Worm (Caenorhabditis elegans): ENCODE data around the gene Y47D3A.14.
A peak's percentile ranks its signal among the peaks of the same experiment; 100 is the strongest.

Gene Y47D3A.14

ce11 chrIII:11200879-11201518, 35.7 kb downstream of the Y47D3A.14 start:
- TF ChIP-seq dsc-1 (tag; optimal IDR thresholded peaks at IDR 0.05) (no peak), nhr-28 (tag; optimal IDR thresholded peaks at IDR 0.05) (no peak), irx-1 (tag; optimal IDR thresholded peaks at IDR 0.05) (no peak), aly-2 (tag; optimal IDR thresholded peaks at IDR 0.05) (no peak), sptf-1 (tag; optimal IDR thresholded peaks at IDR 0.05) (no peak), lin-13 (GFP tag; optimal IDR thresholded peaks at IDR 0.05) (no peak), isw-1 (GFP tag; IDR thresholded peaks at IDR 0.05) (no peak), tbx-2 (tag; optimal IDR thresholded peaks at IDR 0.05) (no peak), efl-1 (optimal IDR thresholded peaks at IDR 0.05) (no peak), efl-1 (GFP tag; optimal IDR thresholded peaks at IDR 0.05 in 1 of 2) (no peak), fos-1 (tag; optimal IDR thresholded peaks at IDR 0.05) (no peak), fkh-10 (GFP tag; optimal IDR thresholded peaks at IDR 0.05) (no peak), hlh-17 (GFP tag; optimal IDR thresholded peaks at IDR 0.05; ENCODE audit: borderline replicate concordance) (no peak), C04F5.9 (tag; optimal IDR thresholded peaks at IDR 0.05) (no peak), zag-1 (tag; optimal IDR thresholded peaks at IDR 0.05) (no peak), elt-3 (tag; optimal IDR thresholded peaks at IDR 0.05) (no peak), fkh-4 (tag; optimal IDR thresholded peaks at IDR 0.05; ENCODE audit: borderline replicate concordance) (no peak), ets-5 (GFP tag; IDR thresholded peaks at IDR 0.05) (no peak), lin-39 (tag; optimal IDR thresholded peaks at IDR 0.05) (no peak), ceh-82 (tag; optimal IDR thresholded peaks at IDR 0.05) (no peak), hpl-2 (GFP tag; optimal IDR thresholded peaks at IDR 0.05) (no peak)

ce11 chrIII:11197327-11197726, 39.3 kb downstream of the Y47D3A.14 start:
- TF ChIP-seq elt-2 (tag; optimal IDR thresholded peaks at IDR 0.05) (no peak), ztf-11 (tag; optimal IDR thresholded peaks at IDR 0.05) (no peak), nhr-77 (tag; optimal IDR thresholded peaks at IDR 0.05) (no peak), lin-14 (GFP tag; optimal IDR thresholded peaks at IDR 0.05) (no peak)

- TF ChIP-seq unc-86 (tag; optimal IDR thresholded peaks at IDR 0.05), result no peak
- TF ChIP-seq swsn-7 (tag; optimal IDR thresholded peaks at IDR 0.05), result no peak
- TF ChIP-seq elt-2 (tag; optimal IDR thresholded peaks at IDR 0.05), result peak; percentile 14
- TF ChIP-seq nhr-47 (tag; optimal IDR thresholded peaks at IDR 0.05), result no peak
- no peak for TF ChIP-seq isw-1 (GFP tag; IDR thresholded peaks at IDR 0.05)
Measured at ce11 chrIII:11195553-11195952, 41.1 kb downstream of the Y47D3A.14 start.

ce11 chrIII:11195140-11195539, 41.5 kb downstream of the Y47D3A.14 start, which contains the start of gene tra-1:
tra-1 (minus strand) TSS chrIII:11195201.
- TF ChIP-seq unc-30 (tag; optimal IDR thresholded peaks at IDR 0.05) (no peak), nhr-85 (tag) (peak; percentile 24)

- no peak for TF ChIP-seq ceh-63 (GFP tag; optimal IDR thresholded peaks at IDR 0.05)
- TF ChIP-seq lir-3 (tag; optimal IDR thresholded peaks at IDR 0.05; ENCODE audit: poor library complexity), result no peak
- no peak for TF ChIP-seq ztf-4 (tag; optimal IDR thresholded peaks at IDR 0.05)
- no peak for TF ChIP-seq dsc-1 (tag; optimal IDR thresholded peaks at IDR 0.05)
- no peak for TF ChIP-seq zip-4 (GFP tag; optimal IDR thresholded peaks at IDR 0.05)
- TF ChIP-seq hlh-17 (GFP tag; optimal IDR thresholded peaks at IDR 0.05; ENCODE audit: borderline replicate concordance), result no peak
- TF ChIP-seq sox-4 (tag; optimal IDR thresholded peaks at IDR 0.05), result no peak
- TF ChIP-seq elt-2 (tag; optimal IDR thresholded peaks at IDR 0.05), result no peak
- no peak for TF ChIP-seq C04F5.9 (tag; optimal IDR thresholded peaks at IDR 0.05)
- no peak for TF ChIP-seq C34B4.2 (tag; optimal IDR thresholded peaks at IDR 0.05)
- TF ChIP-seq nhr-19 (GFP tag; conservative IDR thresholded peaks at IDR 0.05), result no peak
- no peak for TF ChIP-seq nhr-77 (tag; optimal IDR thresholded peaks at IDR 0.05)
- no peak for TF ChIP-seq ceh-82 (tag; optimal IDR thresholded peaks at IDR 0.05)
- no peak for TF ChIP-seq rnt-1 (tag; optimal IDR thresholded peaks at IDR 0.05)
- TF ChIP-seq hpl-2 (GFP tag; optimal IDR thresholded peaks at IDR 0.05), result no peak
- TF ChIP-seq sup-37 (GFP tag; optimal IDR thresholded peaks at IDR 0.05), result no peak
- TF ChIP-seq swsn-7 (tag; optimal IDR thresholded peaks at IDR 0.05), result no peak
- TF ChIP-seq dpl-1 (GFP tag; optimal IDR thresholded peaks at IDR 0.05), result no peak
- no peak for TF ChIP-seq irx-1 (tag; optimal IDR thresholded peaks at IDR 0.05)
- TF ChIP-seq lsy-2 (tag; optimal IDR thresholded peaks at IDR 0.05), result no peak
Measured at ce11 chrIII:11194123-11194522, 42.5 kb downstream of the Y47D3A.14 start.
